Worm (Caenorhabditis elegans): ENCODE results near the gene cuc-1.

The cuc-1 gene

ce11 chrIII:7866189-7866588 is 5.4 kb upstream of the cuc-1 start, which contains the start of gene cup-4:
Gene cup-4, plus strand, starts transcription at chrIII:7866489.
- no peak for TF ChIP-seq elt-1 (tag; optimal IDR thresholded peaks at IDR 0.05)
- TF ChIP-seq ama-1 (optimal IDR thresholded peaks at IDR 0.05), result no peak
- TF ChIP-seq zag-1 (tag; optimal IDR thresholded peaks at IDR 0.05), result no peak
- no peak for TF ChIP-seq mdl-1 (tag; optimal IDR thresholded peaks at IDR 0.05)
- no peak for TF ChIP-seq fkh-2 (tag; optimal IDR thresholded peaks at IDR 0.05)
- no peak for TF ChIP-seq elt-2 (tag; optimal IDR thresholded peaks at IDR 0.05)
- no peak for TF ChIP-seq hmg-11 (tag; optimal IDR thresholded peaks at IDR 0.05)
- no peak for TF ChIP-seq skn-1 (tag; optimal IDR thresholded peaks at IDR 0.05)
- TF ChIP-seq nhr-12 (tag; optimal IDR thresholded peaks at IDR 0.05), result no peak
- no peak for TF ChIP-seq nhr-76 (tag; optimal IDR thresholded peaks at IDR 0.05)
- no peak for TF ChIP-seq nhr-237 (tag; optimal IDR thresholded peaks at IDR 0.05)
- TF ChIP-seq pha-4 (tag; optimal IDR thresholded peaks at IDR 0.05), result no peak
- TF ChIP-seq aly-2 (tag; optimal IDR thresholded peaks at IDR 0.05), result no peak
- no peak for TF ChIP-seq nhr-23 (tag; optimal IDR thresholded peaks at IDR 0.05)
- TF ChIP-seq ceh-28 (tag; optimal IDR thresholded peaks at IDR 0.05), result no peak
- no peak for TF ChIP-seq egl-27 (tag; optimal IDR thresholded peaks at IDR 0.05)
- TF ChIP-seq fos-1 (tag; optimal IDR thresholded peaks at IDR 0.05), result no peak

- TF ChIP-seq elt-2 (tag; optimal IDR thresholded peaks at IDR 0.05) (peak; percentile 57), ceh-9 (tag; optimal IDR thresholded peaks at IDR 0.05) (no peak), pqm-1 (tag; optimal IDR thresholded peaks at IDR 0.05) (peak; percentile 37)
Measured at ce11 chrIII:7865238-7865761, 4.5 kb upstream of the cuc-1 start, which contains the start of gene slc-17.3. Gene slc-17.3, minus strand, starts transcription at chrIII:7865288.

DNA sequence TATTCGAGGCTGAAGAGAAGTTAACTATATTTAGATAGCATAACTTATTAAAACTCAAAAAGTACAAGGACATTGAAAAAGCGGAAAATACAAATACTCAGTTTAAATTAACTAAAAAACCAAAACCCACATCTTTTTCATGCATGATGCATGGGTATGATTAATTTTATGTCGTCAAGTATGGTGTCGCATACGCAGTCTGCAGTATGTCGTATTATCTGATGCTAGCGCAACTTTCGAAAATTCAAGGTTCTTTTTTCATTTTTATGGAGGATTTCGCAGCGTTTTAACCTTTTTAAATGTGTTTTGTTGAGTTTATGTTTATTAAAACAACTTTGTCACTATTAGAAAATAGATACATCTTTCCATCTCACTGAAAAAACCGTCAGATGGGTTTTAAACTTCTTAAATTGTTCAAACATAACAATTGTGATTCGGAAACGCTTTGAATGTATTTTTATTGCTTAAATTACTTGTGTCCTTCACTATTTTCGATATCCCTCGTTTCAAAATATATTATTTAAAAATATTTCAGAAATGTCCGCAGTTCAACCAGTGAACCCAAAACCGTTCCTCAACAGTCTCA is 843 bp upstream of the cuc-1 start, which contains the start of gene snr-5:
Gene snr-5 (plus strand): TSS at position 536 of the 586 bp plus-strand sequence.
- peak; percentile 40 for TF ChIP-seq nfya-1 (tag; optimal IDR thresholded peaks at IDR 0.05; ENCODE audit: insufficient read depth)
- no peak for TF ChIP-seq lsy-12 (tag; optimal IDR thresholded peaks at IDR 0.05)
- peak; percentile 31 for TF ChIP-seq hmg-11 (tag; optimal IDR thresholded peaks at IDR 0.05)
- no peak for TF ChIP-seq nhr-12 (tag; optimal IDR thresholded peaks at IDR 0.05)

- TF ChIP-seq daf-12 (tag; optimal IDR thresholded peaks at IDR 0.05) (no peak), eor-1 (tag; optimal IDR thresholded peaks at IDR 0.05) (no peak), unc-62 (GFP tag; optimal IDR thresholded peaks at IDR 0.05) (no peak), ztf-4 (tag; optimal IDR thresholded peaks at IDR 0.05) (no peak)
Measured at ce11 chrIII:7859313-7859712, 1.5 kb downstream of the cuc-1 start, which contains the start of gene tomm-7. Gene tomm-7, plus strand, starts transcription at chrIII:7859613.

ce11 chrIII:7858407-7859029 is 2.3 kb downstream of the cuc-1 start, which contains the start of the genes coq-5 and ufm-1:
Gene coq-5, minus strand, starts transcription at chrIII:7858457.
Gene ufm-1, plus strand, starts transcription at chrIII:7858979.
- TF ChIP-seq egl-27 (tag; optimal IDR thresholded peaks at IDR 0.05) (no peak), nhr-28 (tag; optimal IDR thresholded peaks at IDR 0.05) (no peak), egl-5 (tag; optimal IDR thresholded peaks at IDR 0.05) (no peak), nhr-11 (tag; optimal IDR thresholded peaks at IDR 0.05) (no peak), lsy-12 (tag; optimal IDR thresholded peaks at IDR 0.05) (no peak), nhr-237 (tag; optimal IDR thresholded peaks at IDR 0.05) (no peak), daf-12 (tag; optimal IDR thresholded peaks at IDR 0.05) (no peak), snpc-4 (tag; optimal IDR thresholded peaks at IDR 0.05) (no peak), mdl-1 (tag; optimal IDR thresholded peaks at IDR 0.05) (no peak), nhr-25 (tag; optimal IDR thresholded peaks at IDR 0.05) (no peak), ama-1 (optimal IDR thresholded peaks at IDR 0.05) (no peak), unc-62 (GFP tag; optimal IDR thresholded peaks at IDR 0.05) (no peak), nhr-67 (tag; optimal IDR thresholded peaks at IDR 0.05) (no peak), sea-2 (GFP tag; optimal IDR thresholded peaks at IDR 0.05) (no peak), ceh-28 (tag; optimal IDR thresholded peaks at IDR 0.05) (no peak), nhr-43 (tag; optimal IDR thresholded peaks at IDR 0.05; ENCODE audit: poor library complexity, severe bottlenecking) (peak; percentile 55), ztf-4 (tag; optimal IDR thresholded peaks at IDR 0.05) (no peak), skn-1 (tag; optimal IDR thresholded peaks at IDR 0.05) (no peak), R02D3.7 (tag; optimal IDR thresholded peaks at IDR 0.05) (no peak), elt-3 (tag; optimal IDR thresholded peaks at IDR 0.05) (no peak), eor-1 (tag; optimal IDR thresholded peaks at IDR 0.05) (no peak), fkh-2 (tag; optimal IDR thresholded peaks at IDR 0.05) (no peak), ceh-9 (tag; optimal IDR thresholded peaks at IDR 0.05) (no peak), nfya-1 (tag; optimal IDR thresholded peaks at IDR 0.05; ENCODE audit: insufficient read depth) (peak; percentile 5), hmg-11 (tag; optimal IDR thresholded peaks at IDR 0.05) (peak; percentile 8), pha-4 (tag; optimal IDR thresholded peaks at IDR 0.05) (peak; percentile 14), pqm-1 (tag; optimal IDR thresholded peaks at IDR 0.05) (no peak), lin-15B (tag; optimal IDR thresholded peaks at IDR 0.05) (peak; percentile 18), lin-39 (tag; optimal IDR thresholded peaks at IDR 0.05) (no peak), jun-1 (tag; optimal IDR thresholded peaks at IDR 0.05) (no peak), zag-1 (tag; optimal IDR thresholded peaks at IDR 0.05) (no peak), unc-39 (tag; optimal IDR thresholded peaks at IDR 0.05) (no peak), nhr-77 (tag; optimal IDR thresholded peaks at IDR 0.05) (no peak), elt-1 (tag; optimal IDR thresholded peaks at IDR 0.05) (no peak), fkh-10 (GFP tag; optimal IDR thresholded peaks at IDR 0.05) (no peak)

All from whole organism, L3 larva.